Fruit fly (Drosophila melanogaster): ENCODE measurements around the gene CG6766.

Gene CG6766

DNA sequence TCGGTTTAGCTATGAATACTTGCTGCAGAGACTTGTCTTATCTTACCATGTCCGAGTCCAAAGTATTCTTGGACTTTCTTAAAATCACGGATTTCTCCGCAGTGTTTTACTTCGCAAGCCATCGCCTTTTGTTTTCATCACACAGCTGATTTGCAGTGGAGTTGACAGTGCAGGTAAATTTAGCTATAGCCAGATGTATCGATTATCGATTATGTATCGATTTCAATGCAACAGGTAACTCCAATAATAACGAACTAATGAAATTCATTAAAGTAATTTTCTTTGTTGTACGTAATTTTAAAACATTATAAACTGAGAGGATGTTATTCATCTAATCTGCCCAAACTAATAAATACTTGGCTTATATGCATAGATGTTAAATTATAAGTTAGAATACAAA lies 22.5 kb upstream of the CG6766 start, which contains the start of gene Rab3-GAP:
Gene Rab3-GAP (minus strand): TSS at position 150 of the 400 bp plus-strand sequence.
- TF ChIP-seq insv (optimal IDR thresholded peaks at IDR 0.05), result no peak
- no peak for TF ChIP-seq Myc (optimal IDR thresholded peaks at IDR 0.05)

DNA sequence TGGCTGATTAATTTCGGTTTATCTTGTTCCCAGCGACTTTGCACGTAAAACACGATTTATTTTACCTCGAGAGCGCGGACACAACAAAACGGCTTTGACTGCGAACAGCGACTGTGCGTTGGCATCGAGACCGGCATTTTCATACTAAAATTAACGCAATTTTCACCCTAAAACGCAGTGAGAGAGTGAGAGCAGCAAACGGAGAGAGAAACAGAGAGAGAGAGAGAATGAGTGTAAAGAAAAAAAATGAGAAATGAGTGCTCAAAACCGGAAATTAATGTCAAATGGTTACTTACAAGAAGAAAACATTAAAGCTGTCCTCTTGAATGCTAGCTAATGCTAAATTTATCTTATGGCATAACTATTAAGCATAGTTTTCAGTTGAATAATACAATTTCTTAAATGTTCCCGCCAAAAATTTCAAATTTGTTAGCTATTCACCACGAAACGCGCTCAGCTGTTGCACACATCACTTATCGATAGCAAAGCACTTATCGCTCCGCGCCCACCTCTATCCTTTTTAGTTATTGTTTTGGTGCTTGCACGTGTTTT lies 15.4 kb upstream of the CG6766 start, which contains the start of the genes JhI-21, RpL7-like and CG34164:
Gene JhI-21 (minus strand): TSS at position 206 of the 552 bp plus-strand sequence.
Gene RpL7-like (plus strand): TSS at position 490 of the 552 bp plus-strand sequence.
Gene CG34164 (plus strand): TSS at position 512 of the 552 bp plus-strand sequence.
- TF ChIP-seq h (optimal IDR thresholded peaks at IDR 0.05), result no peak
- TF ChIP-seq Myc (optimal IDR thresholded peaks at IDR 0.05), result no peak
- TF ChIP-seq Sin3A (optimal IDR thresholded peaks at IDR 0.05), result no peak
- TF ChIP-seq ttk (optimal IDR thresholded peaks at IDR 0.05), result no peak
- TF ChIP-seq psq (optimal IDR thresholded peaks at IDR 0.05), result no peak
- TF ChIP-seq insv (optimal IDR thresholded peaks at IDR 0.05), result no peak

DNA sequence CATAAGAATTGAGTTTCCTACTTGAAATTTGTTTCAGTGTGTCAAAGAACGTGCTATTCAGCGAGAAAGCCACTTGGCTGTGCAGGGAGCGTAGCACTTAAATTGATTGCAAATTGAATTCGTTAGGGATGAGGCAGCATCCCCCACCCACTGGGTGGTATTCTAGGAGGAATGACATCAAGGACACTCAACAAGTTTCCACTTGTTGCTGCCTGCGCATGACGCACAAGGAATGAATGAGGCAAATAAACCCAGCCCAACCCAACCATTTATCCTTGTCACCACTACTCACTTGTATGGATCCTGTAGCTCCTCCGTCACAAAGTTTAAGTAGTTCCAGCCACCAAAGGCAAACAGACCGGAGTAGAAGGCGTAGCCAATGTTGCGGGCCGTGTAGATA lies 12.9 kb upstream of the CG6766 start:
- no peak for TF ChIP-seq ttk (optimal IDR thresholded peaks at IDR 0.05)
- no peak for TF ChIP-seq Myc (optimal IDR thresholded peaks at IDR 0.05)
- TF ChIP-seq insv (optimal IDR thresholded peaks at IDR 0.05), result no peak

- TF ChIP-seq h (optimal IDR thresholded peaks at IDR 0.05) (no peak), ttk (optimal IDR thresholded peaks at IDR 0.05) (no peak), psq (optimal IDR thresholded peaks at IDR 0.05) (no peak), Sin3A (optimal IDR thresholded peaks at IDR 0.05) (no peak), insv (optimal IDR thresholded peaks at IDR 0.05) (no peak), Myc (optimal IDR thresholded peaks at IDR 0.05) (no peak)
Observed at dm6 chr2L:12049133-12049532, 8.6 kb upstream of the CG6766 start, which contains the start of gene PLCXD. Gene PLCXD, plus strand, starts transcription at chr2L:12049418.

dm6 chr2L:12048723-12049122 lies 8.2 kb upstream of the CG6766 start, which contains the start of gene Plzf:
Gene Plzf, minus strand, starts transcription at chr2L:12048918.
- TF ChIP-seq h (optimal IDR thresholded peaks at IDR 0.05) (no peak), insv (optimal IDR thresholded peaks at IDR 0.05) (no peak), psq (optimal IDR thresholded peaks at IDR 0.05) (no peak), ttk (optimal IDR thresholded peaks at IDR 0.05) (no peak), Sin3A (optimal IDR thresholded peaks at IDR 0.05) (no peak), Myc (optimal IDR thresholded peaks at IDR 0.05) (no peak)

- TF ChIP-seq psq (optimal IDR thresholded peaks at IDR 0.05) (no peak), Sin3A (optimal IDR thresholded peaks at IDR 0.05) (no peak), insv (optimal IDR thresholded peaks at IDR 0.05) (no peak)
Observed at dm6 chr2L:12046856-12047230, 6.4 kb upstream of the CG6766 start.

- no peak for TF ChIP-seq Sin3A (optimal IDR thresholded peaks at IDR 0.05)
Observed at dm6 chr2L:12045941-12046855, 5.7 kb upstream of the CG6766 start, which contains the start of gene CG6770. Gene CG6770, minus strand, starts transcription at chr2L:12046118.

- TF ChIP-seq Sin3A (optimal IDR thresholded peaks at IDR 0.05) (no peak), Myc (optimal IDR thresholded peaks at IDR 0.05) (no peak), insv (optimal IDR thresholded peaks at IDR 0.05) (no peak), ttk (optimal IDR thresholded peaks at IDR 0.05) (no peak), h (optimal IDR thresholded peaks at IDR 0.05) (no peak), psq (optimal IDR thresholded peaks at IDR 0.05) (no peak)
Observed at dm6 chr2L:12045578-12045940, 5.1 kb upstream of the CG6766 start.

dm6 chr2L:12044613-12045350 lies 4.3 kb upstream of the CG6766 start, which contains the start of gene CG6785:
Gene CG6785, minus strand, starts transcription at chr2L:12045200.
- TF ChIP-seq h (optimal IDR thresholded peaks at IDR 0.05) (no peak), Myc (optimal IDR thresholded peaks at IDR 0.05) (no peak), insv (optimal IDR thresholded peaks at IDR 0.05) (no peak), psq (optimal IDR thresholded peaks at IDR 0.05) (no peak), Sin3A (optimal IDR thresholded peaks at IDR 0.05) (no peak), ttk (optimal IDR thresholded peaks at IDR 0.05) (no peak)

dm6 chr2L:12038177-12038581 lies 2.3 kb downstream of the CG6766 start, which contains the start of gene Tom70:
Gene Tom70, minus strand, starts transcription at chr2L:12038511.
- TF ChIP-seq Sin3A (optimal IDR thresholded peaks at IDR 0.05), result no peak
- no peak for TF ChIP-seq Myc (optimal IDR thresholded peaks at IDR 0.05)
- no peak for TF ChIP-seq psq (optimal IDR thresholded peaks at IDR 0.05)
- TF ChIP-seq ttk (optimal IDR thresholded peaks at IDR 0.05), result no peak
- TF ChIP-seq insv (optimal IDR thresholded peaks at IDR 0.05), result no peak
- TF ChIP-seq h (optimal IDR thresholded peaks at IDR 0.05), result no peak

- TF ChIP-seq Myc (optimal IDR thresholded peaks at IDR 0.05) (no peak), ttk (optimal IDR thresholded peaks at IDR 0.05) (no peak)
Observed at dm6 chr2L:12033890-12034289, 6.6 kb downstream of the CG6766 start, which contains the start of gene CG18788. Gene CG18788, plus strand, starts transcription at chr2L:12034190.

DNA sequence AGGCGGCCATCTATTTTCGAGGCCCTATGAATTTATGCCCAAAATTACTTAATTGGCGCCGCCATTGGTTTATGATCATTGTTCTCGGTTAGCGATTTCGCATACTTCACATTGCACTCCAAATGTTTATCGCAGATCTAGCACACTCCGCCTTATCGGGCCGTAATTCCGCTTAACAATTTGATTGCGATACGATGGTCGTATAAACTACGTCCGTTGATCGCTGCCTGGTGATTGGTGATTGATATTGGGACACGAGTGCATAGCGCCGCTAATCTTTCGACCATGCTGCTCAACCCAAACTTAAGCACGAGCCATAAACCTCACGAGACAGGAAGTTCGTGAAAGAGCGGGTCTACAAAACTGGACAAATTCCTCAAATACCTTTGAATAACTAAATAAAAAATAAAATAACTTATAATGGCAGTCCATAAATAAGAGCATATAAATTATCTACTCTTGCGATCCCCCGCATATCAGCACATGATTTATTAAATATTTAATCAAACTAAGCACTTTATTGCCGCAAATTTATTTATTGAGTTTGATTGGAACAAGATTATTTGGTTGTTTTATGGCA lies 9.8 kb downstream of the CG6766 start:
- TF ChIP-seq ttk (optimal IDR thresholded peaks at IDR 0.05) (no peak), insv (optimal IDR thresholded peaks at IDR 0.05) (no peak), h (optimal IDR thresholded peaks at IDR 0.05) (no peak), psq (optimal IDR thresholded peaks at IDR 0.05) (no peak), Sin3A (optimal IDR thresholded peaks at IDR 0.05) (no peak), Myc (optimal IDR thresholded peaks at IDR 0.05) (no peak)

Measured in Kc167 (cell line).